Worm (Caenorhabditis elegans): Measurements from ENCODE around the gene T08B1.1.

Gene T08B1.1

ce11 chrV:1986954-1987353 lies at the start of gene T08B1.1:
TSS of gene T08B1.1 (minus strand) at chrV:1987045.
- TF ChIP-seq pes-1 (GFP tag; IDR thresholded peaks at IDR 0.05), result no peak
- no peak for TF ChIP-seq ceh-36 (tag; optimal IDR thresholded peaks at IDR 0.05)
- no peak for TF ChIP-seq tbx-37 (GFP tag; conservative IDR thresholded peaks at IDR 0.05)
- no peak for TF ChIP-seq B0310.2 (tag; optimal IDR thresholded peaks at IDR 0.05)
- TF ChIP-seq tbx-11 (GFP tag; IDR thresholded peaks at IDR 0.05), result no peak
- TF ChIP-seq ama-1 (optimal IDR thresholded peaks at IDR 0.05), result no peak
- TF ChIP-seq aly-1 (tag; optimal IDR thresholded peaks at IDR 0.05), result no peak
- TF ChIP-seq ets-7 (tag; optimal IDR thresholded peaks at IDR 0.05), result no peak
- no peak for TF ChIP-seq hmg-4 (GFP tag; optimal IDR thresholded peaks at IDR 0.05)
- no peak for TF ChIP-seq hnd-1 (tag; optimal IDR thresholded peaks at IDR 0.05)
- no peak for TF ChIP-seq tra-4 (tag; optimal IDR thresholded peaks at IDR 0.05)
- TF ChIP-seq F13C5.2 (tag; optimal IDR thresholded peaks at IDR 0.05), result no peak
- no peak for TF ChIP-seq hmbx-1 (tag; optimal IDR thresholded peaks at IDR 0.05)
- no peak for TF ChIP-seq flt-1 (GFP tag; IDR thresholded peaks at IDR 0.05)
- TF ChIP-seq ceh-13 (GFP tag; optimal IDR thresholded peaks at IDR 0.05), result no peak
- TF ChIP-seq sea-1 (GFP tag; conservative IDR thresholded peaks at IDR 0.05), result no peak
- TF ChIP-seq scrt-1 (GFP tag; IDR thresholded peaks at IDR 0.05), result no peak

DNA sequence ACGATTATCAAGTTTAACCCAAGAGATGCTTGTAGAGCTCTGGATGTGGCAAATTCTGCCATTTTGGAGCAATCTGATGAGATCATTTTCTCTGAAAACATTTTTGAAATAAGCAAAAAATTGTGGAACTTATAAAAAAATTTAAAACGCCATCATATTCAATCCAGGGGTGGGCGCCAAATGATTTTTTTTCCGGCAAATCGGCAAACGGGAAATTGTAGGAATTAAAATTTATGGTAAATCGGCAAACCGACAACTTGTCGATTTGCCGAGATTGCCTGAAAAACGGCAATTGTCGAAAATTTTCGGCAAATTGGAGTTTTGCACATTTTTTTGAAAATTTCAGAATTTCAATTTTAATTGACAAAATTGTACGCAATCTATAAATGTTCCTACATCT lies 48.7 kb upstream of the T08B1.1 start, which contains the start of gene srab-23:
Gene srab-23 (minus strand): TSS at position 101 of the 400 bp plus-strand sequence.
- TF ChIP-seq flt-1 (GFP tag; IDR thresholded peaks at IDR 0.05) (no peak), hmbx-1 (tag; optimal IDR thresholded peaks at IDR 0.05) (no peak), hmg-4 (GFP tag; optimal IDR thresholded peaks at IDR 0.05) (no peak), B0310.2 (tag; optimal IDR thresholded peaks at IDR 0.05) (no peak), sea-1 (GFP tag; conservative IDR thresholded peaks at IDR 0.05) (no peak), F13C5.2 (tag; optimal IDR thresholded peaks at IDR 0.05) (no peak), tbx-37 (GFP tag; conservative IDR thresholded peaks at IDR 0.05) (no peak), pes-1 (GFP tag; IDR thresholded peaks at IDR 0.05) (no peak), ama-1 (optimal IDR thresholded peaks at IDR 0.05) (no peak), ceh-36 (tag; optimal IDR thresholded peaks at IDR 0.05) (no peak), tbx-11 (GFP tag; IDR thresholded peaks at IDR 0.05) (no peak), scrt-1 (GFP tag; IDR thresholded peaks at IDR 0.05) (no peak)

- no peak for TF ChIP-seq pes-1 (GFP tag; IDR thresholded peaks at IDR 0.05)
- TF ChIP-seq aly-1 (tag; optimal IDR thresholded peaks at IDR 0.05), result no peak
- TF ChIP-seq ama-1 (optimal IDR thresholded peaks at IDR 0.05), result no peak
- no peak for TF ChIP-seq ets-7 (tag; optimal IDR thresholded peaks at IDR 0.05)
- no peak for TF ChIP-seq B0310.2 (tag; optimal IDR thresholded peaks at IDR 0.05)
- TF ChIP-seq flt-1 (GFP tag; IDR thresholded peaks at IDR 0.05), result no peak
- TF ChIP-seq tbx-37 (GFP tag; conservative IDR thresholded peaks at IDR 0.05), result no peak
- TF ChIP-seq hmg-4 (GFP tag; optimal IDR thresholded peaks at IDR 0.05), result no peak
- no peak for TF ChIP-seq scrt-1 (GFP tag; IDR thresholded peaks at IDR 0.05)
- TF ChIP-seq ceh-13 (GFP tag; optimal IDR thresholded peaks at IDR 0.05), result no peak
- no peak for TF ChIP-seq sea-1 (GFP tag; conservative IDR thresholded peaks at IDR 0.05)
- TF ChIP-seq hnd-1 (tag; optimal IDR thresholded peaks at IDR 0.05), result no peak
- no peak for TF ChIP-seq hmbx-1 (tag; optimal IDR thresholded peaks at IDR 0.05)
- TF ChIP-seq F13C5.2 (tag; optimal IDR thresholded peaks at IDR 0.05), result no peak
- TF ChIP-seq tra-4 (tag; optimal IDR thresholded peaks at IDR 0.05), result no peak
- TF ChIP-seq ceh-36 (tag; optimal IDR thresholded peaks at IDR 0.05), result no peak
Observed at ce11 chrV:2031454-2031853, 44.6 kb upstream of the T08B1.1 start, which contains the start of gene hil-6. TSS of gene hil-6 (minus strand) at chrV:2031554.

DNA sequence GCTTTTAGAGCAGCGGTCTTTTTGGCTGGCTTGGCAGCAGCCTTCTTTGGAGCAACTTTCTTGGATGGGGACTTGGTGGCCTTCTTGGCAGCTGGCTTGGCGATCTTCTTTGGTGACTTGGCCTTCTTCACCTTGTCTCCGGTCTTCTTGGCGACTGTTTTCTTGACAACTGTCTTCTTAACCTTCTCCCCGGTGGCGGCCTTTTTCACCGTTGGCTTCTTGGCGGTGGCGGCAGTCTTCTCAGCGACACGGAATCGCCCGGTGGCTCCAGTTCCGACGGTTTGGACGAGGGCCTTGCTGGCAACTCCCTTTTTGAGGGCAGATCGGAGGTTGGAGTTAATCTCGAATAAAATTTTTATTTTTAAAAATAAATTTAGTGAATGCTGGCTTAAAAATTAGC lies 43.8 kb upstream of the T08B1.1 start:
- no peak for TF ChIP-seq ama-1 (optimal IDR thresholded peaks at IDR 0.05)
- TF ChIP-seq hmg-4 (GFP tag; optimal IDR thresholded peaks at IDR 0.05), result no peak
- no peak for TF ChIP-seq flt-1 (GFP tag; IDR thresholded peaks at IDR 0.05)
- no peak for TF ChIP-seq tra-4 (tag; optimal IDR thresholded peaks at IDR 0.05)
- TF ChIP-seq ceh-13 (GFP tag; optimal IDR thresholded peaks at IDR 0.05), result no peak
- no peak for TF ChIP-seq pes-1 (GFP tag; IDR thresholded peaks at IDR 0.05)
- TF ChIP-seq ceh-36 (tag; optimal IDR thresholded peaks at IDR 0.05), result no peak
- no peak for TF ChIP-seq aly-1 (tag; optimal IDR thresholded peaks at IDR 0.05)
- TF ChIP-seq tbx-11 (GFP tag; IDR thresholded peaks at IDR 0.05), result no peak
- TF ChIP-seq B0310.2 (tag; optimal IDR thresholded peaks at IDR 0.05), result no peak
- no peak for TF ChIP-seq F13C5.2 (tag; optimal IDR thresholded peaks at IDR 0.05)
- no peak for TF ChIP-seq hmbx-1 (tag; optimal IDR thresholded peaks at IDR 0.05)
- no peak for TF ChIP-seq hnd-1 (tag; optimal IDR thresholded peaks at IDR 0.05)
- no peak for TF ChIP-seq tbx-37 (GFP tag; conservative IDR thresholded peaks at IDR 0.05)

DNA sequence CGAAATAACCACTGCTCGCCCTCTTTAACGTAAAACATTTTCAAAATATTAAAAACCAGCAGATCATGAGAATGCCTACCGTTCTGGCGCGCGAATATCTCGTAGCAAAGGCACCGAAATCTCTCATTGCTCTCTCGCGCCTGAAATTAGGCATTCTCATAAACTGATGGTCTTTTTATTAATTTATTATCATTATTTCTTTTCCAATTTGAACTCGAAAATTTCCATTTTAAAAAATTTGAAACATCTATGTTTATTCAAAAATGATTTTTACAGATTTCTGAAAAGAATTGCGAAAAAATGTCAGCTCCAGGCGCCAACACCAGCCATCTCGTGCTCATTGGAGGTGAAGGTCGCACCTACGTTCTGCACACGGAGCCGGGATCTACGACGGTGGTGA lies 43.0 kb upstream of the T08B1.1 start, which contains the start of gene F59A7.12:
Gene F59A7.12 (plus strand): TSS at position 301 of the 400 bp plus-strand sequence.
- TF ChIP-seq ceh-13 (GFP tag; optimal IDR thresholded peaks at IDR 0.05) (no peak), F13C5.2 (tag; optimal IDR thresholded peaks at IDR 0.05) (no peak), aly-1 (tag; optimal IDR thresholded peaks at IDR 0.05) (no peak), flt-1 (GFP tag; IDR thresholded peaks at IDR 0.05) (no peak), ets-7 (tag; optimal IDR thresholded peaks at IDR 0.05) (no peak), hnd-1 (tag; optimal IDR thresholded peaks at IDR 0.05) (no peak), scrt-1 (GFP tag; IDR thresholded peaks at IDR 0.05) (no peak), ama-1 (optimal IDR thresholded peaks at IDR 0.05) (no peak), tbx-37 (GFP tag; conservative IDR thresholded peaks at IDR 0.05) (no peak), sea-1 (GFP tag; conservative IDR thresholded peaks at IDR 0.05) (no peak), tra-4 (tag; optimal IDR thresholded peaks at IDR 0.05) (no peak), B0310.2 (tag; optimal IDR thresholded peaks at IDR 0.05) (no peak), pes-1 (GFP tag; IDR thresholded peaks at IDR 0.05) (no peak), ceh-36 (tag; optimal IDR thresholded peaks at IDR 0.05) (no peak), tbx-11 (GFP tag; IDR thresholded peaks at IDR 0.05) (no peak), hmg-4 (GFP tag; optimal IDR thresholded peaks at IDR 0.05) (no peak), hmbx-1 (tag; optimal IDR thresholded peaks at IDR 0.05) (no peak)

DNA sequence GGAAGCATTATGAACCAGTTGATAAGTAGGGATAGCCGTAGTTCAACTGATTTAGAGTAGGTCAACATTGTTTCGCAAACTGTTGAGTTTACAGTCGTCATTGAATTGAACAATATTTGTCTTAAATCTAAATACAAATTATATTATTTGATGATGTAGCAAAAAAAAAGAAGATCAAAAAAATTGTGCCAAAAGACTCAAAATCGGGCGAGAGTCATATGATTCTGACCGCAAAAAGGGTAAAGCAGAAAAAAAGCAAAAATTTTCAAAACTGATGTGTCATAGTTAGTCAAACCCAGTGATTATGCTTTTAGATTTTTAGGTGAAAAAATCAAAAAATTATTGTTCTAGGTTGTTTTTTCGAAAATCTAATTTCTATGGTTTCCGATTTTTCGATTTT lies 40.9 kb upstream of the T08B1.1 start, which contains the start of gene srab-13:
Gene srab-13 (minus strand): TSS at position 101 of the 400 bp plus-strand sequence.
- no peak for TF ChIP-seq ceh-13 (GFP tag; optimal IDR thresholded peaks at IDR 0.05)
- TF ChIP-seq aly-1 (tag; optimal IDR thresholded peaks at IDR 0.05), result no peak
- no peak for TF ChIP-seq hmg-4 (GFP tag; optimal IDR thresholded peaks at IDR 0.05)
- TF ChIP-seq hmbx-1 (tag; optimal IDR thresholded peaks at IDR 0.05), result no peak
- no peak for TF ChIP-seq F13C5.2 (tag; optimal IDR thresholded peaks at IDR 0.05)
- no peak for TF ChIP-seq tbx-11 (GFP tag; IDR thresholded peaks at IDR 0.05)

ce11 chrV:2022374-2022773 lies 35.5 kb upstream of the T08B1.1 start, which contains the start of gene F59A7.5:
TSS of gene F59A7.5 (plus strand) at chrV:2022674.
- TF ChIP-seq B0310.2 (tag; optimal IDR thresholded peaks at IDR 0.05), result no peak
- TF ChIP-seq sea-1 (GFP tag; conservative IDR thresholded peaks at IDR 0.05), result no peak
- TF ChIP-seq hmg-4 (GFP tag; optimal IDR thresholded peaks at IDR 0.05), result no peak
- TF ChIP-seq F13C5.2 (tag; optimal IDR thresholded peaks at IDR 0.05), result no peak
- TF ChIP-seq ama-1 (optimal IDR thresholded peaks at IDR 0.05), result no peak
- TF ChIP-seq hnd-1 (tag; optimal IDR thresholded peaks at IDR 0.05), result no peak
- no peak for TF ChIP-seq ceh-13 (GFP tag; optimal IDR thresholded peaks at IDR 0.05)
- no peak for TF ChIP-seq tbx-37 (GFP tag; conservative IDR thresholded peaks at IDR 0.05)
- no peak for TF ChIP-seq tbx-11 (GFP tag; IDR thresholded peaks at IDR 0.05)
- no peak for TF ChIP-seq ceh-36 (tag; optimal IDR thresholded peaks at IDR 0.05)
- TF ChIP-seq ets-7 (tag; optimal IDR thresholded peaks at IDR 0.05), result no peak
- no peak for TF ChIP-seq flt-1 (GFP tag; IDR thresholded peaks at IDR 0.05)
- TF ChIP-seq pes-1 (GFP tag; IDR thresholded peaks at IDR 0.05), result no peak
- no peak for TF ChIP-seq aly-1 (tag; optimal IDR thresholded peaks at IDR 0.05)
- TF ChIP-seq tra-4 (tag; optimal IDR thresholded peaks at IDR 0.05), result no peak
- no peak for TF ChIP-seq scrt-1 (GFP tag; IDR thresholded peaks at IDR 0.05)
- no peak for TF ChIP-seq hmbx-1 (tag; optimal IDR thresholded peaks at IDR 0.05)
